Worm (Caenorhabditis elegans) whole organism, midembryonic: ENCODE results near the gene T27E4.1.

ENCODE experiments used
- T22C8.4 ChIP-seq: fragments of 200-800 bp; sonication (Bioruptor generic); IDR thresholded peaks from 2 replicates; pipeline ENCODE4 v1.3.6; 2022; ENCODE audit warnings: missing genetic modification characterization, missing compliant biosample characterization
- cog-1 ChIP-seq: sonication (generic microtip); optimal IDR thresholded peaks from 2 replicates; lab custom pipeline; 2016; ENCODE audit warnings: missing genetic modification characterization, missing compliant biosample characterization
- flt-1 ChIP-seq: fragments of 200-800 bp; sonication (Bioruptor generic); IDR thresholded peaks from 2 replicates; pipeline ENCODE4 v1.3.6; 2022; ENCODE audit warnings: missing genetic modification characterization, missing compliant biosample characterization
- klf-2 ChIP-seq: fragments of 200-800 bp; sonication (Bioruptor generic); conservative IDR thresholded peaks from 2 replicates; pipeline ENCODE4 v1.3.6; 2022; ENCODE audit warnings: missing genetic modification reagents, missing genetic modification characterization, missing compliant biosample characterization
- med-1 ChIP-seq: sonication (generic microtip); optimal IDR thresholded peaks from 2 replicates; lab custom pipeline; 2017; ENCODE audit warnings: missing genetic modification characterization, mild to moderate bottlenecking, missing compliant biosample characterization, antibody characterized with exemption, missing genetic modification reagents; ENCODE audit not compliant: insufficient read depth
- ref-1 ChIP-seq: fragments of 200-800 bp; sonication (Bioruptor generic); conservative IDR thresholded peaks from 2 replicates; pipeline ENCODE4 v1.3.6; 2022; ENCODE audit warnings: missing genetic modification reagents, missing genetic modification characterization, missing compliant biosample characterization
- tab-1 ChIP-seq: fragments of 200-800 bp; sonication (Bioruptor generic); IDR thresholded peaks from 2 replicates; pipeline ENCODE4 v1.3.6; 2022; ENCODE audit warnings: missing genetic modification characterization, missing compliant biosample characterization
- ztf-23 ChIP-seq: fragments of 200-800 bp; sonication (Bioruptor generic); IDR thresholded peaks from 2 replicates; pipeline ENCODE4 v1.3.6; 2022; ENCODE audit warnings: missing genetic modification reagents, missing genetic modification characterization, missing compliant biosample characterization
- ztf-29 ChIP-seq: fragments of 200-800 bp; sonication (Bioruptor generic); IDR thresholded peaks from 2 replicates; pipeline ENCODE4 v1.3.6; 2022; ENCODE audit warnings: missing genetic modification reagents, missing genetic modification characterization, missing compliant biosample characterization

- TF ChIP-seq med-1, result no peak
- TF ChIP-seq ref-1, result no peak
- no peak for TF ChIP-seq flt-1
- no peak for TF ChIP-seq klf-2
- no peak for TF ChIP-seq ztf-29
- no peak for TF ChIP-seq ztf-23 (GFP tag; lab: Robert Waterston, UW)
- no peak for TF ChIP-seq tab-1
- no peak for TF ChIP-seq T22C8.4 (GFP tag; lab: Robert Waterston, UW)
- no peak for TF ChIP-seq cog-1 (tag; lab: Kevin White, UChicago)
Observed at ce11 chrV:9065915-9066314, 26.2 kb upstream of the T27E4.1 start.
